Fruit fly (Drosophila melanogaster) whole organism, embryonic: ENCODE measurements around the gene CG7970.

Source experiments
- Abd-B ChIP-seq: fragments of 200-800 bp; sonication (Bioruptor generic); optimal IDR thresholded peaks from 2 replicates; lab custom pipeline; 2018; ENCODE audit warnings: missing biosample characterization, mild to moderate bottlenecking, missing genetic modification characterization, moderate library complexity
- Ada2b ChIP-seq: fragments of 200-800 bp; sonication (Bioruptor generic); IDR thresholded peaks from 2 replicates; pipeline ENCODE4 v1.3.6; 2022; ENCODE audit warnings: missing biosample characterization, missing genetic modification characterization
- Bgb ChIP-seq: fragments of 200-800 bp; sonication (Bioruptor generic); IDR thresholded peaks from 2 replicates; pipeline ENCODE4 v1.3.6; 2022; ENCODE audit warnings: missing biosample characterization, missing genetic modification characterization; ENCODE audit not compliant: partially characterized antibody
- CG12659 ChIP-seq: fragments of 200-800 bp; sonication (Bioruptor generic); optimal IDR thresholded peaks from 3 replicates; lab custom pipeline; 2017; ENCODE audit warnings: mild to moderate bottlenecking, missing biosample characterization, missing genetic modification reagents, missing genetic modification characterization
- CG12769 ChIP-seq: fragments of 200-800 bp; sonication (Bioruptor generic); optimal IDR thresholded peaks from 2 replicates; lab custom pipeline; 2019; ENCODE audit warnings: missing biosample characterization, mild to moderate bottlenecking, missing genetic modification characterization, moderate library complexity
- CG15269 ChIP-seq: fragments of 200-800 bp; sonication (Bioruptor generic); optimal IDR thresholded peaks from 2 replicates; lab custom pipeline; 2018; ENCODE audit warnings: missing biosample characterization, mild to moderate bottlenecking, missing genetic modification characterization, moderate library complexity
- CG32772 ChIP-seq: fragments of 200-800 bp; sonication (Bioruptor generic); IDR thresholded peaks from 2 replicates; pipeline ENCODE4 v1.3.6; 2022; ENCODE audit warnings: missing biosample characterization, missing genetic modification characterization
- CG3407 ChIP-seq: fragments of 200-800 bp; sonication (Bioruptor generic); optimal IDR thresholded peaks from 2 replicates; lab custom pipeline; 2018; ENCODE audit warnings: missing biosample characterization, mild to moderate bottlenecking, missing genetic modification characterization
- CG6254 ChIP-seq: fragments of 200-800 bp; sonication (Bioruptor generic); optimal IDR thresholded peaks from 3 replicates; lab custom pipeline; 2017; ENCODE audit warnings: mild to moderate bottlenecking, missing biosample characterization, missing genetic modification reagents, missing genetic modification characterization
- CG7271 ChIP-seq: fragments of 200-800 bp; sonication (Bioruptor generic); optimal IDR thresholded peaks from 2 replicates; lab custom pipeline; 2018; ENCODE audit warnings: missing biosample characterization, mild to moderate bottlenecking, missing genetic modification characterization, moderate library complexity
- CG7745 ChIP-seq: fragments of 200-800 bp; sonication (Bioruptor generic); optimal IDR thresholded peaks from 2 replicates; lab custom pipeline; 2018; ENCODE audit warnings: missing biosample characterization, mild to moderate bottlenecking, missing genetic modification characterization, moderate library complexity
- CG8944 ChIP-seq: fragments of 200-800 bp; sonication (Bioruptor generic); optimal IDR thresholded peaks from 3 replicates; lab custom pipeline; 2016; ENCODE audit warnings: missing biosample characterization, missing genetic modification characterization
- CkIIα-i1 ChIP-seq: fragments of 200-800 bp; sonication (Bioruptor generic); IDR thresholded peaks from 2 replicates; pipeline ENCODE4 v1.3.6; 2022; ENCODE audit warnings: missing biosample characterization, missing genetic modification characterization
- CoRest ChIP-seq: fragments of 200-800 bp; sonication (Bioruptor generic); optimal IDR thresholded peaks from 3 replicates; lab custom pipeline; 2018; ENCODE audit warnings: missing biosample characterization, mild to moderate bottlenecking, missing genetic modification characterization, moderate library complexity
- H15 ChIP-seq: fragments of 200-800 bp; sonication (Bioruptor generic); IDR thresholded peaks from 3 replicates; pipeline ENCODE4 v1.3.6; 2022; ENCODE audit warnings: missing biosample characterization, missing genetic modification characterization
- Hr78 ChIP-seq, 2 experiments: fragments of 200-800 bp in 1 of 2; fragments of >200 bp in 1 of 2; sonication (Bioruptor generic) in 1 of 2; optimal IDR thresholded peaks; 2 replicates each; lab custom pipeline; 2017 to 2019; ENCODE audit warnings: missing biosample characterization in 2 of 2, missing genetic modification characterization in 2 of 2, mild to moderate bottlenecking in 1 of 2, moderate library complexity in 1 of 2
- Hsf ChIP-seq: fragments of 200-800 bp; sonication (Bioruptor generic); optimal IDR thresholded peaks from 3 replicates; lab custom pipeline; 2016; ENCODE audit warnings: missing biosample characterization, missing genetic modification characterization
- Oli ChIP-seq: fragments of 200-800 bp; sonication (Bioruptor generic); optimal IDR thresholded peaks from 2 replicates; lab custom pipeline; 2018; ENCODE audit warnings: missing biosample characterization, mild to moderate bottlenecking, missing genetic modification characterization, moderate library complexity
- Optix ChIP-seq: fragments of 200-800 bp; sonication (Bioruptor generic); IDR thresholded peaks from 3 replicates; pipeline ENCODE4 v1.3.6; 2022; ENCODE audit warnings: missing biosample characterization, missing genetic modification characterization
- Ptx1 ChIP-seq: fragments of 200-800 bp; sonication (Bioruptor generic); IDR thresholded peaks from 2 replicates; pipeline ENCODE4 v1.3.6; 2022; ENCODE audit warnings: missing biosample characterization, missing genetic modification characterization
- Stat92E ChIP-seq, 3 experiments: fragments of >200 bp in 2 of 3; fragments of 200-800 bp in 1 of 3; sonication (Bioruptor generic) in 1 of 3; optimal IDR thresholded peaks; 2 replicates each; lab custom pipeline; 2017 to 2019; ENCODE audit warnings: missing biosample characterization in 3 of 3, missing genetic modification characterization in 3 of 3, mild to moderate bottlenecking in 1 of 3, moderate library complexity in 1 of 3
- Trl ChIP-seq, 3 experiments: fragments of >200 bp in 2 of 3; fragments of 200-800 bp in 1 of 3; sonication (Bioruptor generic) in 1 of 3; optimal IDR thresholded peaks; 2 replicates in 1 of 3; 3 replicates in 2 of 3; lab custom pipeline; 2016 to 2017; ENCODE audit warnings: missing biosample characterization in 1 of 3, missing genetic modification characterization in 1 of 3
- abd-A ChIP-seq: fragments of 200-800 bp; sonication (Bioruptor generic); optimal IDR thresholded peaks from 3 replicates; lab custom pipeline; 2019; ENCODE audit warnings: missing biosample characterization, mild to moderate bottlenecking, missing genetic modification characterization, moderate library complexity
- bsh ChIP-seq, 2 experiments: fragments of 200-800 bp; sonication (Bioruptor generic); optimal IDR thresholded peaks; 2 replicates each; lab custom pipeline; 2017 to 2018; ENCODE audit warnings: mild to moderate bottlenecking in 2 of 2, missing biosample characterization in 2 of 2, missing genetic modification characterization in 2 of 2, moderate library complexity in 1 of 2
- cas ChIP-seq: fragments of 200-800 bp; sonication (Bioruptor generic); IDR thresholded peaks from 2 replicates; pipeline ENCODE4 v1.3.6; 2022; ENCODE audit warnings: missing biosample characterization, missing genetic modification characterization
- cg ChIP-seq: fragments of 200-800 bp; sonication (Bioruptor generic); optimal IDR thresholded peaks from 3 replicates; lab custom pipeline; 2019; ENCODE audit warnings: missing biosample characterization, mild to moderate bottlenecking, missing genetic modification characterization, moderate library complexity
- corto ChIP-seq: fragments of 200-800 bp; sonication (Bioruptor generic); optimal IDR thresholded peaks from 2 replicates; lab custom pipeline; 2016; ENCODE audit warnings: missing biosample characterization, mild to moderate bottlenecking, missing genetic modification characterization, moderate library complexity
- cwo ChIP-seq: fragments of 200-800 bp; sonication (Bioruptor generic); optimal IDR thresholded peaks from 3 replicates; lab custom pipeline; 2017; ENCODE audit warnings: missing biosample characterization, missing genetic modification characterization, mild to moderate bottlenecking, moderate library complexity, missing genetic modification reagents
- dan ChIP-seq: fragments of 200-800 bp; sonication (Bioruptor generic); IDR thresholded peaks from 2 replicates; pipeline ENCODE4 v1.3.6; 2022; ENCODE audit warnings: missing biosample characterization, missing genetic modification characterization
- danr ChIP-seq: fragments of 200-800 bp; sonication (Bioruptor generic); IDR thresholded peaks from 2 replicates; pipeline ENCODE4 v1.3.6; 2022; ENCODE audit warnings: missing biosample characterization, missing genetic modification characterization
- dmrt11E ChIP-seq: fragments of 200-800 bp; sonication (Bioruptor generic); optimal IDR thresholded peaks from 3 replicates; lab custom pipeline; 2018; ENCODE audit warnings: missing biosample characterization, mild to moderate bottlenecking, missing genetic modification characterization, moderate library complexity
- ewg ChIP-seq: fragments of 200-800 bp; sonication (Bioruptor generic); optimal IDR thresholded peaks from 3 replicates; lab custom pipeline; 2017; ENCODE audit warnings: mild to moderate bottlenecking, missing biosample characterization, missing genetic modification reagents, missing genetic modification characterization
- fd96Cb ChIP-seq: fragments of 200-800 bp; sonication (Bioruptor generic); optimal IDR thresholded peaks from 2 replicates; lab custom pipeline; 2018; ENCODE audit warnings: missing biosample characterization, mild to moderate bottlenecking, missing genetic modification characterization, moderate library complexity
- grn ChIP-seq: fragments of 200-800 bp; sonication (Bioruptor generic); optimal IDR thresholded peaks from 3 replicates; lab custom pipeline; 2017; ENCODE audit warnings: missing biosample characterization, missing genetic modification characterization
- gt ChIP-seq: fragments of 200-800 bp; sonication (Bioruptor generic); IDR thresholded peaks from 2 replicates; pipeline ENCODE4 v1.3.6; 2022; ENCODE audit warnings: missing biosample characterization, missing genetic modification characterization
- kni ChIP-seq: fragments of 200-800 bp; sonication (Bioruptor generic); optimal IDR thresholded peaks from 3 replicates; lab custom pipeline; 2017; ENCODE audit warnings: mild to moderate bottlenecking, missing biosample characterization, missing genetic modification reagents, missing genetic modification characterization
- luna ChIP-seq: fragments of 200-800 bp; sonication (Bioruptor generic); optimal IDR thresholded peaks from 2 replicates; lab custom pipeline; 2016; ENCODE audit warnings: missing biosample characterization, missing genetic modification characterization
- nerfin-2 ChIP-seq: fragments of 200-800 bp; sonication (Bioruptor generic); IDR thresholded peaks from 2 replicates; pipeline ENCODE4 v1.3.6; 2022; ENCODE audit warnings: missing biosample characterization, missing genetic modification characterization; ENCODE audit not compliant: partially characterized antibody
- odd ChIP-seq: fragments of 200-800 bp; sonication (Bioruptor generic); optimal IDR thresholded peaks from 2 replicates; lab custom pipeline; 2017; ENCODE audit warnings: missing biosample characterization, mild to moderate bottlenecking, missing genetic modification characterization
- sd ChIP-seq: fragments of 200-800 bp; sonication (Bioruptor generic); optimal IDR thresholded peaks from 3 replicates; lab custom pipeline; 2018; ENCODE audit warnings: missing biosample characterization, mild to moderate bottlenecking, missing genetic modification characterization, moderate library complexity
- sisA ChIP-seq: fragments of 200-800 bp; sonication (Bioruptor generic); IDR thresholded peaks from 2 replicates; pipeline ENCODE4 v1.3.6; 2022; ENCODE audit warnings: missing biosample characterization, missing genetic modification characterization
- slp2 ChIP-seq: fragments of 200-800 bp; sonication (Bioruptor generic); optimal IDR thresholded peaks from 2 replicates; lab custom pipeline; 2016; ENCODE audit warnings: missing biosample characterization, missing genetic modification characterization
- sob ChIP-seq: fragments of 200-800 bp; sonication (Bioruptor generic); IDR thresholded peaks from 2 replicates; pipeline ENCODE4 v1.3.6; 2022; ENCODE audit warnings: missing biosample characterization, missing genetic modification characterization
- ssp ChIP-seq: fragments of 200-800 bp; sonication (Bioruptor generic); IDR thresholded peaks from 2 replicates; pipeline ENCODE4 v1.3.6; 2022; ENCODE audit warnings: missing biosample characterization, missing genetic modification characterization
- stwl ChIP-seq: fragments of 200-800 bp; sonication (Bioruptor generic); optimal IDR thresholded peaks from 3 replicates; lab custom pipeline; 2018; ENCODE audit warnings: missing biosample characterization, mild to moderate bottlenecking, missing genetic modification characterization, moderate library complexity
- toy ChIP-seq: fragments of 200-800 bp; sonication (Bioruptor generic); IDR thresholded peaks from 2 replicates; pipeline ENCODE4 v1.3.6; 2022; ENCODE audit warnings: missing biosample characterization, missing genetic modification characterization
- zen ChIP-seq: fragments of 200-800 bp; sonication (Bioruptor generic); optimal IDR thresholded peaks from 3 replicates; lab custom pipeline; 2018; ENCODE audit warnings: missing biosample characterization, mild to moderate bottlenecking, missing genetic modification characterization, moderate library complexity
- zfh1 ChIP-seq: fragments of 200-800 bp; sonication (Bioruptor generic); IDR thresholded peaks from 3 replicates; pipeline ENCODE4 v1.3.6; 2022; ENCODE audit warnings: missing biosample characterization, missing genetic modification characterization

Gene CG7970

DNA sequence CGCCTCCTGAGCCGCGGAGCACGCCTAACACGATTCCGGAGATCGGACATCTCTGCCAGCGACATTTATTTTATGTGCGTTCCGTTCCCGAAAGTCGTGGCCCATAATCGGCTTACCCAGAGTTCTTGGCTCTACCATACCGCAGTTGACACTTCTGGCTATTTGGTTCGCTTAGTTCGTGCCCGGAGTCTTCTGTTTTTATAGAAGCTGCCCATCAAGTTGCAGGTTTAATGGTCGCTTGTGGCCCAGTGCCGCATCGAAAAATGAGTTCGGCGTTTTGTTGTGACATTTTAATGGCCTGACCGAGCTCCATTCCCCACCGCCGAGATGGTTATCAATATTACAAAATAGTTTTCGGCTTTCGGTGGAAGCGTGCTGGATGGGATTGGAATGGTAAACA lies 23.7 kb downstream of the CG7970 start:
- TF ChIP-seq Bgb (GFP tag; lab: Robert Waterston, UW) = no peak
- TF ChIP-seq CG32772 = no peak
- no peak for TF ChIP-seq Abd-B (GFP tag; lab: Kevin White, UChicago)
- TF ChIP-seq sd = peak; percentile 50
- TF ChIP-seq cg (GFP tag; lab: Kevin White, UChicago) = no peak
- peak; percentile 67 for TF ChIP-seq kni (GFP tag; lab: Kevin White, UChicago)
- TF ChIP-seq dan (GFP tag; lab: Robert Waterston, UW) = no peak
- TF ChIP-seq luna = no peak
- no peak for TF ChIP-seq CG8944 (GFP tag; lab: Kevin White, UChicago)
- no peak for TF ChIP-seq Ada2b (GFP tag; lab: Robert Waterston, UW)
- no peak for TF ChIP-seq CG7745
- no peak for TF ChIP-seq CG6254
- no peak for TF ChIP-seq Optix
- no peak for TF ChIP-seq stwl (tag; lab: Kevin White, UChicago)
- no peak for TF ChIP-seq CoRest (tag; lab: Kevin White, UChicago)
- no peak for TF ChIP-seq ewg (GFP tag; lab: Kevin White, UChicago)
- TF ChIP-seq CG12769 (tag; lab: Kevin White, UChicago) = peak; percentile 10
- TF ChIP-seq slp2 (GFP tag; lab: Kevin White, UChicago) = no peak
- no peak for TF ChIP-seq danr (GFP tag; lab: Robert Waterston, UW)
- TF ChIP-seq CG15269 (tag; lab: Kevin White, UChicago) = no peak
- no peak for TF ChIP-seq CG3407 (GFP tag; lab: Kevin White, UChicago)
- TF ChIP-seq Stat92E (GFP tag; optimal IDR thresholded peaks at IDR 0.05; lab: Kevin White, UChicago) = peak in 1 of 3 experiments; percentile 36
- no peak for TF ChIP-seq CG7271
- TF ChIP-seq Trl (optimal IDR thresholded peaks at IDR 0.05; lab: Kevin White, UChicago) = no peak
- TF ChIP-seq Trl (GFP tag; optimal IDR thresholded peaks at IDR 0.05; lab: Kevin White, UChicago) = no peak
- TF ChIP-seq Oli (tag; lab: Kevin White, UChicago) = no peak
- no peak for TF ChIP-seq zfh1
- TF ChIP-seq grn (GFP tag; lab: Kevin White, UChicago) = peak; percentile 46
- TF ChIP-seq abd-A (tag; lab: Kevin White, UChicago) = peak; percentile 79

DNA sequence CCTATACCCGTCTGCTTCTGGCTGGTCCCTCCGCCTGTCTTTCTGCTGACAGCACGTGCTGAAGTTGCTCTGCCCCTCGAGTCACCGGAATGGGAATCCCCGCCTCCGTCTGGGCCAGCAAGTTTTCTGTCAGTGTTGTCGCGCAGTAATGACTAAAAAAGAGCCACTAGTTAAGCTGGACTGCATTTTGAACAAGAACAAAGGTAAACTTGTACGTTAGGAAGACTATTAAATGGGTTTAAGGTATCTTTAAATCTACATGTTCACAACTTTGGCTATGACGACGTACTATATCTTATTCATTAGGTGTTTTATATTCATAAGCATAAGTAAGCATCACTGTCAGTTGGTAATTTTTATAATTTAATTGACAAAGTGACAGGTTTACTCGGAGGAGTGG lies 26.8 kb downstream of the CG7970 start:
- TF ChIP-seq Hsf (GFP tag; lab: Kevin White, UChicago) (no peak), gt (GFP tag; lab: Robert Waterston, UW) (no peak), nerfin-2 (GFP tag; lab: Robert Waterston, UW) (no peak), bsh (GFP tag; optimal IDR thresholded peaks at IDR 0.05; lab: Kevin White, UChicago) (peak in 1 of 2 experiments; percentile 14), sisA (GFP tag; lab: Robert Waterston, UW) (no peak), CkIIα-i1 (GFP tag; lab: Robert Waterston, UW) (no peak), Hr78 (GFP tag; optimal IDR thresholded peaks at IDR 0.05; lab: Kevin White, UChicago) (no peak), cwo (GFP tag; lab: Kevin White, UChicago) (peak; percentile 32)

- no peak for TF ChIP-seq dmrt11E
- no peak for TF ChIP-seq toy (GFP tag; lab: Robert Waterston, UW)
- TF ChIP-seq H15 = 0 out of 3 replicates have a peak, but pooled peaks have one; percentile 26
- peak; percentile 18 for TF ChIP-seq corto
- TF ChIP-seq odd = no peak
- no peak for TF ChIP-seq fd96Cb (tag; lab: Kevin White, UChicago)
- no peak for TF ChIP-seq cas (GFP tag; lab: Robert Waterston, UW)
- TF ChIP-seq zen (tag; lab: Kevin White, UChicago) = no peak
- TF ChIP-seq ssp (GFP tag; lab: Robert Waterston, UW) = peak; percentile 17; the same call in 1 of the 2 replicates
- no peak for TF ChIP-seq Ptx1
- TF ChIP-seq CG12659 (GFP tag; lab: Kevin White, UChicago) = no peak
- TF ChIP-seq sob = peak; percentile 24; the same call in 1 of the 2 replicates
- no peak for TF ChIP-seq gt (GFP tag; lab: Robert Waterston, UW)
- TF ChIP-seq slp2 (GFP tag; lab: Kevin White, UChicago) = no peak
These were observed 30.5 kb downstream of the CG7970 start for dm6 chr3L:1683091-1683490.
